Worm (Caenorhabditis elegans) whole organism, L1 larva: ENCODE data around the gene txdc-12.1.

ENCODE experiments used
- lsy-2 ChIP-seq, 2 experiments: fragments of 150-350 bp; optimal IDR thresholded peaks; 2 replicates each; lab custom pipeline; 2014; ENCODE audit warnings: missing biosample characterization in 2 of 2, missing genetic modification characterization in 2 of 2
- snu-23 ChIP-seq: sonication (generic microtip); optimal IDR thresholded peaks from 2 replicates; lab custom pipeline; 2016; ENCODE audit warnings: missing genetic modification characterization, missing compliant biosample characterization

DNA sequence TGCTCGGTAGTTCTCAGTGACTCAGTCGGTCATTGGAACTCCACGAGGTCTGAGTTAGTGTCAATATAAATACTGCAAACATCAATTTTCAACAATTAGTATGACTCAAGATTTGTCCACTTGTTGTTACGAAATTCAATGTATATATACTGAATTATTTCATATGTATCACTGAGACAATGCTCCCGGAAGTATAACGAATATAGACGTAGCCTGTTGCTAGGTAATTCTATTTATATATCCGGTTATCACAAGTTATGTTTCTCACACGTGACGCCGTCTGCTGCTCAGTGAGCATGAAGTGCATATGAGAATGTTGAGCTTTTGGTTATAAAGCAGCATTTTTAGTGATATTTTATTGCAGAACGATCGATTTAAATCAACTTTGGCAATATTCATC lies 20.4 kb downstream of the txdc-12.1 start:
- TF ChIP-seq lsy-2 (tag; optimal IDR thresholded peaks at IDR 0.05; lab: Kevin White, UChicago) (no peak), snu-23 (GFP tag; lab: Kevin White, UChicago) (no peak)
